Fruit fly (Drosophila melanogaster) whole organism, embryonic: ENCODE measurements around the gene Ir94d.
A peak's percentile ranks its signal among the peaks of the same experiment; 100 is the strongest.

Experiments
- Abd-B ChIP-seq: fragments of 200-800 bp; sonication (Bioruptor generic); optimal IDR thresholded peaks from 2 replicates; lab custom pipeline; 2018; ENCODE audit warnings: missing biosample characterization, mild to moderate bottlenecking, missing genetic modification characterization, moderate library complexity
- Atf3 ChIP-seq: fragments of 200-800 bp; sonication (Bioruptor generic); optimal IDR thresholded peaks from 3 replicates; lab custom pipeline; 2016; ENCODE audit warnings: missing biosample characterization, missing genetic modification characterization
- BEAF-32 ChIP-seq: fragments of 200-800 bp; sonication (Bioruptor generic); optimal IDR thresholded peaks from 3 replicates; lab custom pipeline; 2017; ENCODE audit warnings: missing biosample characterization, missing genetic modification characterization, mild to moderate bottlenecking, moderate library complexity, missing genetic modification reagents
- CG13296 ChIP-seq: fragments of 200-800 bp; sonication (Bioruptor generic); optimal IDR thresholded peaks from 3 replicates; lab custom pipeline; 2018; ENCODE audit warnings: missing biosample characterization, mild to moderate bottlenecking, missing genetic modification characterization
- CG13894 ChIP-seq: fragments of 200-800 bp; sonication (Bioruptor generic); optimal IDR thresholded peaks from 3 replicates; lab custom pipeline; 2018; ENCODE audit warnings: missing biosample characterization, mild to moderate bottlenecking, missing genetic modification characterization, moderate library complexity
- CG14667 ChIP-seq: fragments of 200-800 bp; sonication (Bioruptor generic); IDR thresholded peaks from 2 replicates; pipeline ENCODE4 v1.3.6; 2022; ENCODE audit warnings: missing biosample characterization, missing genetic modification characterization
- CG15269 ChIP-seq: fragments of 200-800 bp; sonication (Bioruptor generic); optimal IDR thresholded peaks from 2 replicates; lab custom pipeline; 2018; ENCODE audit warnings: missing biosample characterization, mild to moderate bottlenecking, missing genetic modification characterization, moderate library complexity
- CG1529 ChIP-seq: fragments of 200-800 bp; sonication (Bioruptor generic); optimal IDR thresholded peaks from 3 replicates; lab custom pipeline; 2018; ENCODE audit warnings: missing biosample characterization, missing genetic modification characterization
- CG17328 ChIP-seq: fragments of 200-800 bp; sonication (Bioruptor generic); IDR thresholded peaks from 2 replicates; pipeline ENCODE4 v1.3.6; 2022; ENCODE audit warnings: missing biosample characterization, missing genetic modification characterization
- CG32767 ChIP-seq: fragments of 200-800 bp; sonication (Bioruptor generic); IDR thresholded peaks from 2 replicates; pipeline ENCODE4 v1.3.6; 2022; ENCODE audit warnings: missing biosample characterization, missing genetic modification characterization
- CG3407 ChIP-seq: fragments of 200-800 bp; sonication (Bioruptor generic); optimal IDR thresholded peaks from 2 replicates; lab custom pipeline; 2018; ENCODE audit warnings: missing biosample characterization, mild to moderate bottlenecking, missing genetic modification characterization
- CG4617 ChIP-seq: fragments of 200-800 bp; sonication (Bioruptor generic); optimal IDR thresholded peaks from 3 replicates; lab custom pipeline; 2016; ENCODE audit warnings: missing biosample characterization, missing genetic modification characterization, borderline replicate concordance
- CG5180 ChIP-seq: fragments of 200-800 bp; sonication (Bioruptor generic); optimal IDR thresholded peaks from 3 replicates; lab custom pipeline; 2017; ENCODE audit warnings: missing biosample characterization, missing genetic modification characterization, mild to moderate bottlenecking, moderate library complexity, missing genetic modification reagents
- CG7928 ChIP-seq: fragments of 200-800 bp; sonication (Bioruptor generic); optimal IDR thresholded peaks from 2 replicates; lab custom pipeline; 2017; ENCODE audit warnings: missing biosample characterization, mild to moderate bottlenecking, missing genetic modification characterization
- CG9609 ChIP-seq: fragments of 200-800 bp; sonication (Bioruptor generic); optimal IDR thresholded peaks from 3 replicates; lab custom pipeline; 2016; ENCODE audit warnings: missing biosample characterization, missing genetic modification characterization
- CG9817 ChIP-seq: fragments of 200-800 bp; sonication (Bioruptor generic); optimal IDR thresholded peaks from 2 replicates; lab custom pipeline; 2018; ENCODE audit warnings: missing biosample characterization, mild to moderate bottlenecking, missing genetic modification characterization, moderate library complexity
- Camta ChIP-seq: fragments of 200-800 bp; sonication (Bioruptor generic); optimal IDR thresholded peaks from 2 replicates; lab custom pipeline; 2016; ENCODE audit warnings: missing biosample characterization, missing genetic modification characterization
- Chrac-16 ChIP-seq: fragments of 200-800 bp; sonication (Bioruptor generic); optimal IDR thresholded peaks from 3 replicates; lab custom pipeline; 2016; ENCODE audit warnings: missing biosample characterization, missing genetic modification characterization
- Dek ChIP-seq: fragments of 200-800 bp; sonication (Bioruptor generic); optimal IDR thresholded peaks from 3 replicates; lab custom pipeline; 2019; ENCODE audit warnings: missing biosample characterization, mild to moderate bottlenecking, missing genetic modification characterization, moderate library complexity
- Dp ChIP-seq: fragments of 200-800 bp; sonication (Bioruptor generic); optimal IDR thresholded peaks from 2 replicates; lab custom pipeline; 2018; ENCODE audit warnings: missing biosample characterization, mild to moderate bottlenecking, missing genetic modification characterization, moderate library complexity
- Drgx ChIP-seq: fragments of 200-800 bp; sonication (Bioruptor generic); IDR thresholded peaks from 2 replicates; pipeline ENCODE4 v1.3.6; 2022; ENCODE audit warnings: missing biosample characterization, missing genetic modification characterization
- Ets65A ChIP-seq: fragments of 200-800 bp; sonication (Bioruptor generic); peaks from one replicate; lab custom pipeline; 2016; ENCODE audit warnings: missing biosample characterization, missing genetic modification characterization
- Jarid2 ChIP-seq: fragments of 200-800 bp; sonication (Bioruptor generic); optimal IDR thresholded peaks from 3 replicates; lab custom pipeline; 2017; ENCODE audit warnings: mild to moderate bottlenecking, missing biosample characterization, missing genetic modification reagents, missing genetic modification characterization
- Lpt ChIP-seq: fragments of >200 bp; optimal IDR thresholded peaks from 2 replicates; lab custom pipeline; 2018; ENCODE audit warnings: missing biosample characterization, missing genetic modification characterization
- Mrtf ChIP-seq: fragments of 200-800 bp; sonication (Bioruptor generic); IDR thresholded peaks from 3 replicates; pipeline ENCODE4 v1.3.6; 2022; ENCODE audit warnings: missing biosample characterization, missing genetic modification characterization
- Myb ChIP-seq: fragments of 200-800 bp; sonication (Bioruptor generic); optimal IDR thresholded peaks from 2 replicates; lab custom pipeline; 2016; ENCODE audit warnings: missing biosample characterization, missing genetic modification characterization
- NFAT ChIP-seq: fragments of 200-800 bp; sonication (Bioruptor generic); IDR thresholded peaks from 2 replicates; pipeline ENCODE4 v1.3.6; 2022; ENCODE audit warnings: missing biosample characterization, missing genetic modification characterization
- Sox100B ChIP-seq: fragments of 200-800 bp; sonication (Bioruptor generic); optimal IDR thresholded peaks from 3 replicates; lab custom pipeline; 2018; ENCODE audit warnings: missing biosample characterization, mild to moderate bottlenecking, missing genetic modification characterization
- Sox102F ChIP-seq: fragments of 200-800 bp; sonication (Bioruptor generic); optimal IDR thresholded peaks from 2 replicates; lab custom pipeline; 2018; ENCODE audit warnings: missing biosample characterization, mild to moderate bottlenecking, missing genetic modification characterization, moderate library complexity
- TFAM ChIP-seq: fragments of 200-800 bp; sonication (Bioruptor generic); optimal IDR thresholded peaks from 2 replicates; lab custom pipeline; 2017; ENCODE audit warnings: missing biosample characterization, missing genetic modification characterization, inconsistent platforms
- Tbp ChIP-seq: fragments of >200 bp; optimal IDR thresholded peaks from 2 replicates; lab custom pipeline; 2018; ENCODE audit warnings: missing biosample characterization, missing genetic modification characterization
- ci ChIP-seq: fragments of 200-800 bp; sonication (Bioruptor generic); IDR thresholded peaks from 3 replicates; pipeline ENCODE4 v1.3.6; 2022; ENCODE audit warnings: missing biosample characterization, missing genetic modification characterization
- gem ChIP-seq: fragments of 200-800 bp; sonication (Bioruptor generic); optimal IDR thresholded peaks from 2 replicates; lab custom pipeline; 2019; ENCODE audit warnings: missing biosample characterization, mild to moderate bottlenecking, missing genetic modification characterization, moderate library complexity
- gro ChIP-seq: fragments of 200-800 bp; sonication (Bioruptor generic); optimal IDR thresholded peaks from 2 replicates; lab custom pipeline; 2016; ENCODE audit warnings: missing biosample characterization, missing genetic modification characterization
- ken ChIP-seq: fragments of 200-800 bp; sonication (Bioruptor generic); IDR thresholded peaks from 3 replicates; pipeline ENCODE4 v1.3.6; 2022; ENCODE audit warnings: missing biosample characterization, missing genetic modification characterization
- lab ChIP-seq: fragments of 200-800 bp; sonication (Bioruptor generic); optimal IDR thresholded peaks from 3 replicates; lab custom pipeline; 2017; ENCODE audit warnings: missing biosample characterization, missing genetic modification characterization, mild to moderate bottlenecking, moderate library complexity, missing genetic modification reagents
- pfk ChIP-seq: fragments of 200-800 bp; sonication (Bioruptor generic); optimal IDR thresholded peaks from 2 replicates; lab custom pipeline; 2018; ENCODE audit warnings: missing biosample characterization, mild to moderate bottlenecking, missing genetic modification characterization, moderate library complexity
- ranshi ChIP-seq: fragments of 200-800 bp; sonication (Bioruptor generic); IDR thresholded peaks from 2 replicates; pipeline ENCODE4 v1.3.6; 2022; ENCODE audit warnings: missing biosample characterization, missing genetic modification characterization
- run ChIP-seq: fragments of 200-800 bp; sonication (Bioruptor generic); optimal IDR thresholded peaks from 3 replicates; lab custom pipeline; 2018; ENCODE audit warnings: missing biosample characterization, mild to moderate bottlenecking, missing genetic modification characterization
- sc ChIP-seq, 3 experiments: fragments of >200 bp in 2 of 3; fragments of 200-800 bp in 1 of 3; sonication (Bioruptor generic) in 1 of 3; optimal IDR thresholded peaks; 2 replicates in 2 of 3; 3 replicates in 1 of 3; lab custom pipeline; 2017; ENCODE audit warnings: mild to moderate bottlenecking in 1 of 3, missing biosample characterization in 1 of 3, missing genetic modification characterization in 1 of 3, missing genetic modification reagents in 1 of 3
- scrt ChIP-seq: fragments of 200-800 bp; sonication (Bioruptor generic); optimal IDR thresholded peaks from 2 replicates; lab custom pipeline; 2018; ENCODE audit warnings: missing biosample characterization, mild to moderate bottlenecking, missing genetic modification characterization, moderate library complexity
- sens ChIP-seq: fragments of 200-800 bp; sonication (Bioruptor generic); peaks from one replicate; lab custom pipeline; 2016; ENCODE audit warnings: missing biosample characterization, missing genetic modification characterization
- sna ChIP-seq: fragments of 200-800 bp; sonication (Bioruptor generic); IDR thresholded peaks from 2 replicates; pipeline ENCODE4 v1.3.6; 2022; ENCODE audit warnings: missing biosample characterization, missing genetic modification characterization; ENCODE audit not compliant: partially characterized antibody
- ssp ChIP-seq: fragments of 200-800 bp; sonication (Bioruptor generic); IDR thresholded peaks from 2 replicates; pipeline ENCODE4 v1.3.6; 2022; ENCODE audit warnings: missing biosample characterization, missing genetic modification characterization
- stwl ChIP-seq: fragments of 200-800 bp; sonication (Bioruptor generic); optimal IDR thresholded peaks from 3 replicates; lab custom pipeline; 2018; ENCODE audit warnings: missing biosample characterization, mild to moderate bottlenecking, missing genetic modification characterization, moderate library complexity
- tap ChIP-seq: fragments of 200-800 bp; optimal IDR thresholded peaks from 3 replicates; lab custom pipeline; 2019; ENCODE audit warnings: missing biosample characterization, mild to moderate bottlenecking, missing genetic modification characterization, moderate library complexity
- tup ChIP-seq: fragments of 200-800 bp; sonication (Bioruptor generic); optimal IDR thresholded peaks from 2 replicates; lab custom pipeline; 2016; ENCODE audit warnings: missing biosample characterization, mild to moderate bottlenecking, missing genetic modification characterization, moderate library complexity
- wek ChIP-seq: fragments of 200-800 bp; sonication (Bioruptor generic); optimal IDR thresholded peaks from 3 replicates; lab custom pipeline; 2018; ENCODE audit warnings: missing biosample characterization, mild to moderate bottlenecking, missing genetic modification characterization, moderate library complexity

Gene Ir94d

DNA sequence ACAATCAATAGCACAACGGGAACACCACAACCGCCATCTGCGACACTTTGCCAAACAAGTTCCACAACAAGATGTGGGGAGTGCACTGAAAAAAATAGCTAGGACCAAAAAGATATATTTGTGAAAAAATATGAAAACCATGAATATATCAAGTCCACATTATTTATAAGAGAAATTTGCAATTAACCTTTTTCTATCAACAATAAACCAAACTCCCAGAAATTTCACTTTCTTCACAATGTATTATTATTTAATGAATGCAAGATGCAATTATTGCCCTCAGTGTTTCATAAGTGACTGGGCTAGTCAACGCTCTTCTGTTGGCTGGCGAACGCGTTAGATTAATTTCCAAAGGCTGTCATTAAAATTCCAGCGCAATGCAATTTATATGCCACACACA, 6.9 kb upstream of the Ir94d start (continued):
- TF ChIP-seq Sox102F (GFP tag; lab: Kevin White, UChicago) (peak; percentile 53), Lpt (GFP tag; lab: Kevin White, UChicago) (no peak), Abd-B (GFP tag; lab: Kevin White, UChicago) (no peak), CG32767 (GFP tag; lab: Robert Waterston, UW) (no peak), sens (peak; percentile 76), CG9609 (GFP tag; lab: Kevin White, UChicago) (no peak), Ets65A (GFP tag; lab: Kevin White, UChicago) (peak; percentile 26), Tbp (no peak), stwl (no peak), sna (no peak), TFAM (GFP tag; lab: Kevin White, UChicago) (no peak), lab (GFP tag; lab: Kevin White, UChicago) (no peak), gem (tag; lab: Kevin White, UChicago) (peak; percentile 29), Atf3 (no peak), Drgx (peak; percentile 77)

DNA sequence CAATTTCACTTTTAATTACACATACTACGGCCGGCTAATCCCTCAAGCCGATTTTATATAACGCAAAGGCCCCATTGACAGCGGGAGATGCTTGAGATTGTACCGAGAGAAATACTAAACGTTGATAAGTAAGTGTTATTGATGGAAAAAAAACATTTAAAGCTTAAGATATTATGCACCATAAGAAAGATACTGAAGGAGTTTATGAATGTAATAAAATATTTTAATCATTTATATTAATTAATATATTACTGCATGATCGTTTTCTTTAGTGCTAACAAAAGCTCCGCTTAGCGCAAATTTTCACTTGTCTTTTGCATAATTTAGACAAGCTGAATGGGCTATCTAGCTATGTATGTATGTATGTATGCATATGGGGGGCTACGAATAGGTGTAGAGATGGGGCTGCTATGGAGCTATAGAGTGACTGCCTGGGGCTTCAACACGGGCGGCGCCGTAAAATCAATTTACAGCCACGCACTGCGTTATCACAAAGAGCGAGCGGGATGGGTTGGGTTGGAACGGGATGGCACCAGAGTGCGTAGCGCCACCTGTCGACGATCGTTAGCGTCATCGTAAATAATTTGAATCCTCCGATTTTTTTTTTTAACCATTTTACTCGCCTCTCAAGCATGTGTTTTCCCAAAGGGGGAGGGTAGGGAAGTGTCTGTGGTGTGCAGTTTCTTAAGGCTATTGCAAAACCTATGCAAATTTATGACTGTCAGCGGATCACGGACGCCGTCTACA, 5.9 kb upstream of the Ir94d start:
- TF ChIP-seq CG14667: no peak
- TF ChIP-seq ssp (GFP tag; lab: Robert Waterston, UW): no peak
- TF ChIP-seq CG7928 (GFP tag; lab: Kevin White, UChicago): no peak
- TF ChIP-seq NFAT: no peak
- TF ChIP-seq Mrtf (GFP tag; lab: Robert Waterston, UW): no peak
- no peak for TF ChIP-seq run
- no peak for TF ChIP-seq BEAF-32
- TF ChIP-seq tap (tag; lab: Kevin White, UChicago): no peak
- no peak for TF ChIP-seq CG13894
- no peak for TF ChIP-seq wek
- peak; percentile 75 for TF ChIP-seq ci (GFP tag; lab: Robert Waterston, UW)
- no peak for TF ChIP-seq CG5180
- TF ChIP-seq CG17328 (GFP tag; lab: Robert Waterston, UW): 0 out of 2 replicates have a peak, but pooled peaks have one; percentile 60
- TF ChIP-seq sc (optimal IDR thresholded peaks at IDR 0.05; lab: Kevin White, UChicago): no peak
- TF ChIP-seq sc (GFP tag; optimal IDR thresholded peaks at IDR 0.05; lab: Kevin White, UChicago): peak; percentile 8
- TF ChIP-seq CG15269 (tag; lab: Kevin White, UChicago): peak; percentile 40
- TF ChIP-seq stwl: no peak
- no peak for TF ChIP-seq Jarid2
- no peak for TF ChIP-seq pfk (GFP tag; lab: Kevin White, UChicago)
- no peak for TF ChIP-seq Dek (tag; lab: Kevin White, UChicago)
- TF ChIP-seq CG1529 (GFP tag; lab: Kevin White, UChicago): peak; percentile 12
- TF ChIP-seq Dp (GFP tag; lab: Kevin White, UChicago): no peak
- TF ChIP-seq tup (GFP tag; lab: Kevin White, UChicago): no peak
- no peak for TF ChIP-seq CG4617
- TF ChIP-seq scrt (GFP tag; lab: Kevin White, UChicago): no peak
- TF ChIP-seq Chrac-16: no peak
- peak; percentile 42; the same call in 1 of the 2 replicates for TF ChIP-seq CG32767 (GFP tag; lab: Robert Waterston, UW)
- peak; percentile 32; the same call in 1 of the 2 replicates for TF ChIP-seq ranshi (GFP tag; lab: Robert Waterston, UW)
- no peak for TF ChIP-seq gro (GFP tag; lab: Kevin White, UChicago)
- TF ChIP-seq Sox100B (GFP tag; lab: Kevin White, UChicago): peak; percentile 20
- no peak for TF ChIP-seq Camta (GFP tag; lab: Kevin White, UChicago)
- no peak for TF ChIP-seq CG3407 (GFP tag; lab: Kevin White, UChicago)
- no peak for TF ChIP-seq Myb
- peak; percentile 20; the same call in 1 of the 3 replicates for TF ChIP-seq ken (GFP tag; lab: Robert Waterston, UW)
- TF ChIP-seq CG13296 (GFP tag; lab: Kevin White, UChicago): no peak
- no peak for TF ChIP-seq CG9817
